Fruit fly (Drosophila melanogaster) whole organism, prepupa: Measurements from ENCODE around the gene Jhbp13.

Experiments used
- CG11762 ChIP-seq: fragments of 200-800 bp; sonication (Bioruptor generic); optimal IDR thresholded peaks from 3 replicates; lab custom pipeline; 2016; ENCODE audit warnings: missing biosample characterization, missing genetic modification characterization; ENCODE audit not compliant: insufficient read depth
- CG11902 ChIP-seq: fragments of 200-800 bp; sonication (Bioruptor generic); optimal IDR thresholded peaks from 3 replicates; lab custom pipeline; 2016; ENCODE audit warnings: missing biosample characterization, missing genetic modification characterization
- CG1621 ChIP-seq: fragments of 200-800 bp; sonication (Bioruptor generic); optimal IDR thresholded peaks from 3 replicates; lab custom pipeline; 2018; ENCODE audit warnings: missing biosample characterization, mild to moderate bottlenecking, missing genetic modification characterization
- CG3032 ChIP-seq: fragments of 200-800 bp; optimal IDR thresholded peaks from 2 replicates; lab custom pipeline; 2019; ENCODE audit warnings: missing biosample characterization, mild to moderate bottlenecking, missing genetic modification characterization, moderate library complexity
- CG31627 ChIP-seq: fragments of 200-800 bp; sonication (Bioruptor generic); optimal IDR thresholded peaks from 3 replicates; lab custom pipeline; 2016; ENCODE audit warnings: missing biosample characterization, missing genetic modification characterization
- CG32006 ChIP-seq: fragments of 200-800 bp; sonication (Bioruptor generic); optimal IDR thresholded peaks from 3 replicates; lab custom pipeline; 2017; ENCODE audit warnings: missing biosample characterization, mild to moderate bottlenecking, missing genetic modification characterization
- CG34406 ChIP-seq: fragments of 200-800 bp; sonication (Bioruptor generic); optimal IDR thresholded peaks from 3 replicates; lab custom pipeline; 2016; ENCODE audit warnings: missing biosample characterization, missing genetic modification characterization
- CG3919 ChIP-seq: fragments of 200-800 bp; sonication (Bioruptor generic); optimal IDR thresholded peaks from 3 replicates; lab custom pipeline; 2016; ENCODE audit warnings: missing biosample characterization, missing genetic modification characterization
- CG4318 ChIP-seq: fragments of 200-800 bp; sonication (Bioruptor generic); optimal IDR thresholded peaks from 3 replicates; lab custom pipeline; 2017; ENCODE audit warnings: missing biosample characterization, mild to moderate bottlenecking, missing genetic modification characterization
- CG6163 ChIP-seq: fragments of 200-800 bp; sonication (Bioruptor generic); IDR thresholded peaks from 3 replicates; pipeline ENCODE4 v1.3.6; 2022; ENCODE audit warnings: missing biosample characterization, missing genetic modification characterization
- CG6792 ChIP-seq: fragments of 200-800 bp; sonication (Bioruptor generic); optimal IDR thresholded peaks from 3 replicates; lab custom pipeline; 2016; ENCODE audit warnings: missing biosample characterization, missing genetic modification characterization
- CG7368 ChIP-seq: fragments of 200-800 bp; sonication (Bioruptor generic); optimal IDR thresholded peaks from 3 replicates; lab custom pipeline; 2016; ENCODE audit warnings: missing biosample characterization, missing genetic modification characterization
- CG8119 ChIP-seq: fragments of 200-800 bp; sonication (Bioruptor generic); IDR thresholded peaks from 3 replicates; pipeline ENCODE4 v1.3.6; 2022; ENCODE audit warnings: missing biosample characterization, missing genetic modification characterization
- CG8319 ChIP-seq: fragments of 200-800 bp; sonication (Bioruptor generic); optimal IDR thresholded peaks from 3 replicates; lab custom pipeline; 2016; ENCODE audit warnings: missing biosample characterization, missing genetic modification characterization
- CG8632 ChIP-seq: fragments of 200-800 bp; sonication (Bioruptor generic); optimal IDR thresholded peaks from 3 replicates; lab custom pipeline; 2016; ENCODE audit warnings: missing biosample characterization, missing genetic modification characterization
- Eip93F ChIP-seq: fragments of 200-800 bp; sonication (Bioruptor generic); optimal IDR thresholded peaks from 2 replicates; lab custom pipeline; 2016; ENCODE audit warnings: missing biosample characterization, mild to moderate bottlenecking, missing genetic modification characterization
- Ets21C ChIP-seq: fragments of 200-800 bp; sonication (Bioruptor generic); optimal IDR thresholded peaks from 3 replicates; lab custom pipeline; 2016; ENCODE audit warnings: missing biosample characterization, missing genetic modification characterization
- Ets96B ChIP-seq: fragments of 200-800 bp; optimal IDR thresholded peaks from 2 replicates; lab custom pipeline; 2019; ENCODE audit warnings: missing biosample characterization, mild to moderate bottlenecking, missing genetic modification characterization, moderate library complexity
- Hr4 ChIP-seq: fragments of 200-800 bp; sonication (Bioruptor generic); optimal IDR thresholded peaks from 3 replicates; lab custom pipeline; 2016; ENCODE audit warnings: missing biosample characterization, missing genetic modification characterization
- Sox15 ChIP-seq: fragments of 200-800 bp; sonication (Bioruptor generic); optimal IDR thresholded peaks from 3 replicates; lab custom pipeline; 2016; ENCODE audit warnings: missing biosample characterization, missing genetic modification characterization
- achi ChIP-seq: fragments of 200-800 bp; sonication (Bioruptor generic); optimal IDR thresholded peaks from 3 replicates; lab custom pipeline; 2016; ENCODE audit warnings: missing biosample characterization, missing genetic modification characterization
- eg ChIP-seq: fragments of 200-800 bp; sonication (Bioruptor generic); IDR thresholded peaks from 3 replicates; pipeline ENCODE4 v1.3.6; 2022; ENCODE audit warnings: missing biosample characterization, missing genetic modification characterization
- fd59A ChIP-seq: fragments of 200-800 bp; sonication (Bioruptor generic); optimal IDR thresholded peaks from 2 replicates; lab custom pipeline; 2017; ENCODE audit warnings: missing biosample characterization, mild to moderate bottlenecking, missing genetic modification characterization, missing genetic modification reagents
- fd85E ChIP-seq: fragments of 200-800 bp; sonication (Bioruptor generic); optimal IDR thresholded peaks from 3 replicates; lab custom pipeline; 2016; ENCODE audit warnings: missing biosample characterization, missing genetic modification characterization
- fkh ChIP-seq: fragments of 200-800 bp; sonication (Bioruptor generic); optimal IDR thresholded peaks from 3 replicates; lab custom pipeline; 2017; ENCODE audit warnings: missing biosample characterization, mild to moderate bottlenecking, missing genetic modification characterization, moderate library complexity
- net ChIP-seq: fragments of 200-800 bp; sonication (Bioruptor generic); optimal IDR thresholded peaks from 3 replicates; lab custom pipeline; 2016; ENCODE audit warnings: missing biosample characterization, missing genetic modification characterization
- pdm3 ChIP-seq: fragments of 200-800 bp; sonication (Bioruptor generic); optimal IDR thresholded peaks from 3 replicates; lab custom pipeline; 2016; ENCODE audit warnings: missing biosample characterization, missing genetic modification characterization
- spab ChIP-seq: fragments of 200-800 bp; sonication (Bioruptor generic); optimal IDR thresholded peaks from 2 replicates; lab custom pipeline; 2017; ENCODE audit warnings: missing biosample characterization, mild to moderate bottlenecking, missing genetic modification characterization, missing genetic modification reagents
- ss ChIP-seq, 2 experiments: fragments of 200-800 bp; sonication (Bioruptor generic); optimal IDR thresholded peaks; 2 replicates in 1 of 2; 3 replicates in 1 of 2; lab custom pipeline; 2017 to 2018; ENCODE audit warnings: mild to moderate bottlenecking in 2 of 2, missing biosample characterization in 2 of 2, missing genetic modification characterization in 2 of 2, moderate library complexity in 1 of 2
- svp ChIP-seq: fragments of 200-800 bp; sonication (Bioruptor generic); peaks from one replicate; lab custom pipeline; 2016; ENCODE audit warnings: missing biosample characterization, missing genetic modification characterization
- vri ChIP-seq: fragments of 200-800 bp; sonication (Bioruptor generic); optimal IDR thresholded peaks from 3 replicates; lab custom pipeline; 2016; ENCODE audit warnings: missing biosample characterization, mild to moderate bottlenecking, missing genetic modification characterization

Gene Jhbp13

DNA sequence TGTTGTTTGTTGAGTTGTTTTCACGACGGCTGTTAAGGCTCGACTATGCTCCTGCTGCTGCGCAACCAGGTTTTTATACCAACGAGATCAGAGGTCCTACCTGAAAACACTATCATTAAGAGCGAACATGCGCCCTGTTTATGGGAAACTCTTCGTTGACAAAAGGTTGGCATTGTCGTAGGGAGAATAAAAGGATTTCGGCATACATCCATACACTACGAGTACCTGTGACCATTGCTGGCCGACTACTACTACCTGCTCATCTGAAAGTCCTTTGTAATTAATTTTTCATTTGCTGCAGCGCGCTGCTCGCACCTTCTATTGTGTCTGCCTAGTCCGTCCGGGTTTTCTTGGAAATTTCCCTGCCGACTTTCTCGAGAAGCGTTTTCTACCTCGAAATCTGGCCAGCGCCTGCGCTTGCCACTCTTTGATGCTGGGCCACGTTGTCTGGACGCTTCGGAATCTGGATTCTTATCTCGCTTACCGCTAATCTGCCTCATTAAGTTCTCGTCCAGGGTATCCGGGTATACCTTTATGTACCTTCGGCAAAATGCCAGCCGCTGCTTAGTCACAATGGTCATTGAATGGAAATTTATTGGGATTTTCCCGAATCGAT lies 14.5 kb upstream of the Jhbp13 start, which contains the start of gene CG15480:
Gene CG15480, minus strand, starts transcription at position 51 of the 616 bp plus-strand sequence.
- no peak for TF ChIP-seq CG3919
- TF ChIP-seq, all 60 proteins: peak for 0

DNA sequence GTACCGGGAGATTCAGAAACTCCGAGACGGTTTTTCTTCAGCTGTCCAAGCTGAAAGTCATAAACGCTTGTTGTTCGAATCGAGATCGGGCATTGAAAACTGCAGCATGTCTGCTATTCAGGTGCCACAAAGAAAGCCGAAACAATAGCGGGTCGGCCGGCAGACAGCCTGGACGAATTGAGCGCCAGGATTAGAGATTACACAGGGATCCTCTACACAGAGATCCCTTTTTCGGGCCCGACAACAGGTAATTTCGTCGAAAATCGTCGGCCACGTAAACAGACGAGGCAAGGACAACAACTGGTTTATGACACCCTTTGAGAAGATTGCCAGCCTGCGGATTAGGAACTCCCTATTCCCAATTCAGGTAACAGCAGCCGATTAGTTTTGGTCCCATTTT lies 12.5 kb upstream of the Jhbp13 start, which contains the start of gene CG16813:
Gene CG16813, plus strand, starts transcription at position 288 of the 400 bp plus-strand sequence.
- TF ChIP-seq achi (GFP tag; lab: Kevin White, UChicago) (no peak), CG4318 (no peak), fd59A (GFP tag; lab: Kevin White, UChicago) (no peak), Hr4 (no peak)

- TF ChIP-seq fkh (GFP tag; lab: Kevin White, UChicago), result no peak
- no peak for TF ChIP-seq CG6792 (GFP tag; lab: Kevin White, UChicago)
- TF ChIP-seq CG7368 (GFP tag; lab: Kevin White, UChicago), result no peak
- TF ChIP-seq CG6163, result no peak
- no peak for TF ChIP-seq fd85E (GFP tag; lab: Kevin White, UChicago)
- TF ChIP-seq CG11762 (GFP tag; lab: Kevin White, UChicago), result no peak
- no peak for TF ChIP-seq CG4318
These were observed 10.4 kb upstream of the Jhbp13 start, which contains the start of gene CG16815 for dm6 chr2L:13229388-13229882. CG16815 (plus strand) TSS chr2L:13229832.

- TF ChIP-seq Sox15 (GFP tag; lab: Kevin White, UChicago), result no peak
- no peak for TF ChIP-seq vri (GFP tag; lab: Kevin White, UChicago)
- TF ChIP-seq CG3919, result no peak
- TF ChIP-seq CG31627, result no peak
- no peak for TF ChIP-seq CG8632
- TF ChIP-seq Eip93F (GFP tag; lab: Kevin White, UChicago), result no peak
- TF ChIP-seq CG1621 (tag; lab: Kevin White, UChicago), result no peak
- no peak for TF ChIP-seq net (GFP tag; lab: Kevin White, UChicago)
- no peak for TF ChIP-seq CG8319 (GFP tag; lab: Kevin White, UChicago)
- no peak for TF ChIP-seq CG3032 (tag; lab: Kevin White, UChicago)
- TF ChIP-seq CG7368 (GFP tag; lab: Kevin White, UChicago), result no peak
- TF ChIP-seq svp (GFP tag; lab: Kevin White, UChicago), result no peak
- TF ChIP-seq CG32006 (GFP tag; lab: Kevin White, UChicago), result no peak
- TF ChIP-seq CG6163, result no peak
- no peak for TF ChIP-seq spab (GFP tag; lab: Kevin White, UChicago)
- TF ChIP-seq eg (GFP tag; lab: Robert Waterston, UW), result no peak
- no peak for TF ChIP-seq CG8119
- no peak for TF ChIP-seq pdm3 (GFP tag; lab: Kevin White, UChicago)
- no peak for TF ChIP-seq CG11902 (GFP tag; lab: Kevin White, UChicago)
These were observed 8.1 kb upstream of the Jhbp13 start, which contains the start of gene Prosalpha6T for dm6 chr2L:13231739-13232138. Prosalpha6T (plus strand) TSS chr2L:13232039.

- no peak for TF ChIP-seq fd59A (GFP tag; lab: Kevin White, UChicago)
- no peak for TF ChIP-seq Ets21C (GFP tag; lab: Kevin White, UChicago)
- no peak for TF ChIP-seq CG34406 (GFP tag; lab: Kevin White, UChicago)
- TF ChIP-seq ss (GFP tag; optimal IDR thresholded peaks at IDR 0.05; lab: Kevin White, UChicago), result no peak
- no peak for TF ChIP-seq Ets96B
These were observed 4.9 kb upstream of the Jhbp13 start, which contains the start of gene Mabi for dm6 chr2L:13234610-13235489. Mabi (minus strand) TSS chr2L:13234660.
